Worm (Caenorhabditis elegans) whole organism, L1 larva: Measurements from ENCODE around the gene pals-26.

Experiments
- C04F5.9 ChIP-seq: sonication (generic microtip); optimal IDR thresholded peaks from 2 replicates; lab custom pipeline; 2016; ENCODE audit warnings: missing genetic modification characterization, missing compliant biosample characterization
- C16A3.4 ChIP-seq: fragments of 150-350 bp; optimal IDR thresholded peaks from 2 replicates; lab custom pipeline; 2014; ENCODE audit warnings: missing biosample characterization, missing genetic modification characterization
- F16B12.6 ChIP-seq: fragments of 150-350 bp; optimal IDR thresholded peaks from 2 replicates; lab custom pipeline; 2014; ENCODE audit warnings: missing biosample characterization, missing genetic modification characterization
- Y116A8C.19 ChIP-seq: sonication (generic microtip); optimal IDR thresholded peaks from 2 replicates; lab custom pipeline; 2016; ENCODE audit warnings: missing compliant biosample characterization, missing genetic modification characterization, borderline replicate concordance
- aha-1 ChIP-seq: fragments of 150-350 bp; optimal IDR thresholded peaks from 2 replicates; lab custom pipeline; 2014; ENCODE audit warnings: missing biosample characterization, missing genetic modification characterization
- blmp-1 ChIP-seq: fragments of 150-350 bp; optimal IDR thresholded peaks from 2 replicates; lab custom pipeline; 2014; ENCODE audit warnings: missing biosample characterization, missing genetic modification characterization
- ceh-8 ChIP-seq: fragments of 200-800 bp; sonication (Bioruptor generic); optimal IDR thresholded peaks from 2 replicates; lab custom pipeline; 2018; ENCODE audit warnings: mild to moderate bottlenecking, missing genetic modification characterization, moderate library complexity, missing compliant biosample characterization
- ceh-88 ChIP-seq: fragments of 200-800 bp; sonication (Bioruptor generic); IDR thresholded peaks from 2 replicates; pipeline ENCODE4 v1.3.6; 2022; ENCODE audit warnings: missing genetic modification characterization, missing compliant biosample characterization
- ceh-90 ChIP-seq: sonication (generic microtip); optimal IDR thresholded peaks from 2 replicates; lab custom pipeline; 2016; ENCODE audit warnings: missing genetic modification characterization, missing compliant biosample characterization
- ces-1 ChIP-seq: fragments of 150-350 bp; optimal IDR thresholded peaks from 2 replicates; lab custom pipeline; 2014; ENCODE audit warnings: missing biosample characterization, missing genetic modification reagents, missing genetic modification characterization
- dpl-1 ChIP-seq, 3 experiments: fragments of 150-350 bp in 2 of 3; sonication (generic microtip) in 1 of 3; optimal IDR thresholded peaks; 2 replicates each; lab custom pipeline; 2014 to 2017; ENCODE audit warnings: missing biosample characterization in 3 of 3, missing genetic modification characterization in 3 of 3, missing genetic modification reagents in 3 of 3
- efl-1 ChIP-seq, 4 experiments: fragments of 150-350 bp; optimal IDR thresholded peaks in 3 of 4; peaks in 1 of 4; 1 replicate in 1 of 4; 2 replicates in 3 of 4; lab custom pipeline; 2014; ENCODE audit warnings: missing biosample characterization in 2 of 4, missing genetic modification characterization in 2 of 4, missing genetic modification reagents in 2 of 4
- efl-3 ChIP-seq: fragments of 200-800 bp; sonication (Bioruptor generic); optimal IDR thresholded peaks from 2 replicates; lab custom pipeline; 2018; ENCODE audit warnings: mild to moderate bottlenecking, missing genetic modification characterization, missing compliant biosample characterization
- egl-13 ChIP-seq: sonication (generic microtip); optimal IDR thresholded peaks from 2 replicates; lab custom pipeline; 2016; ENCODE audit warnings: missing genotype, missing genetic modification reagents, missing genetic modification characterization, missing compliant biosample characterization
- egl-27 ChIP-seq, 2 experiments: fragments of 150-350 bp in 1 of 2; sonication (generic microtip); optimal IDR thresholded peaks; 3 replicates each; lab custom pipeline; 2017 to 2018; ENCODE audit warnings: missing biosample characterization in 2 of 2, missing genetic modification characterization in 2 of 2, missing genetic modification reagents in 2 of 2
- fkh-10 ChIP-seq: sonication (generic microtip); optimal IDR thresholded peaks from 2 replicates; lab custom pipeline; 2017; ENCODE audit warnings: missing biosample characterization, missing genetic modification reagents, missing genetic modification characterization
- fkh-4 ChIP-seq: sonication (generic microtip); optimal IDR thresholded peaks from 2 replicates; lab custom pipeline; 2016; ENCODE audit warnings: missing compliant biosample characterization, missing genetic modification characterization, borderline replicate concordance
- fos-1 ChIP-seq: fragments of 150-350 bp; optimal IDR thresholded peaks from 2 replicates; lab custom pipeline; 2014; ENCODE audit warnings: missing biosample characterization, missing genetic modification characterization
- grh-1 ChIP-seq: fragments of 200-800 bp; sonication (Bioruptor generic); IDR thresholded peaks from 2 replicates; pipeline ENCODE4 v1.3.6; 2022; ENCODE audit warnings: missing genetic modification reagents, missing genetic modification characterization, missing compliant biosample characterization
- hpl-2 ChIP-seq: fragments of 150-350 bp; optimal IDR thresholded peaks from 2 replicates; lab custom pipeline; 2014; ENCODE audit warnings: missing biosample characterization, missing genetic modification reagents, missing genetic modification characterization
- irx-1 ChIP-seq: sonication (generic microtip); optimal IDR thresholded peaks from 2 replicates; lab custom pipeline; 2016; ENCODE audit warnings: missing genetic modification characterization, missing compliant biosample characterization
- jun-1 ChIP-seq: fragments of 150-350 bp; optimal IDR thresholded peaks from 2 replicates; lab custom pipeline; 2014; ENCODE audit warnings: missing biosample characterization, missing genetic modification reagents, missing genetic modification characterization
- lin-13 ChIP-seq: fragments of 150-350 bp; optimal IDR thresholded peaks from 2 replicates; lab custom pipeline; 2014; ENCODE audit warnings: missing biosample characterization, missing genetic modification reagents, missing genetic modification characterization
- lin-14 ChIP-seq: fragments of 200-800 bp; sonication (Bioruptor generic); optimal IDR thresholded peaks from 2 replicates; lab custom pipeline; 2018; ENCODE audit warnings: mild to moderate bottlenecking, missing genetic modification characterization, moderate library complexity, missing compliant biosample characterization
- lin-35 ChIP-seq, 2 experiments: fragments of 150-350 bp; optimal IDR thresholded peaks; 2 replicates each; lab custom pipeline; 2014; ENCODE audit warnings: missing biosample characterization in 2 of 2, missing genetic modification characterization in 2 of 2, missing genetic modification reagents in 2 of 2
- lir-3 ChIP-seq: sonication (generic microtip); optimal IDR thresholded peaks from 2 replicates; lab custom pipeline; 2016; ENCODE audit warnings: mild to moderate bottlenecking, missing genetic modification characterization, moderate library complexity, missing compliant biosample characterization; ENCODE audit not compliant: poor library complexity
- lsy-2 ChIP-seq, 2 experiments: fragments of 150-350 bp; optimal IDR thresholded peaks; 2 replicates each; lab custom pipeline; 2014; ENCODE audit warnings: missing biosample characterization in 2 of 2, missing genetic modification characterization in 2 of 2
- mab-9 ChIP-seq: fragments of 200-800 bp; sonication (Bioruptor generic); IDR thresholded peaks from 2 replicates; pipeline ENCODE4 v1.3.6; 2022; ENCODE audit warnings: missing genetic modification reagents, missing genetic modification characterization, missing compliant biosample characterization
- mdl-1 ChIP-seq, 2 experiments: fragments of 150-350 bp; optimal IDR thresholded peaks; 2 replicates each; lab custom pipeline; 2014 to 2017; ENCODE audit warnings: missing biosample characterization in 2 of 2, missing genetic modification characterization in 2 of 2, inconsistent platforms in 1 of 2
- mef-2 ChIP-seq: fragments of 150-350 bp; optimal IDR thresholded peaks from 2 replicates; lab custom pipeline; 2014; ENCODE audit warnings: missing biosample characterization, missing genetic modification characterization
- nhr-19 ChIP-seq: fragments of 200-800 bp; sonication (Bioruptor generic); conservative IDR thresholded peaks from 2 replicates; pipeline ENCODE4 v1.3.6; 2022; ENCODE audit warnings: missing genetic modification characterization, missing compliant biosample characterization
- nhr-28 ChIP-seq: fragments of 150-350 bp; optimal IDR thresholded peaks from 2 replicates; lab custom pipeline; 2014; ENCODE audit warnings: missing biosample characterization, missing genetic modification characterization
- nhr-47 ChIP-seq: sonication (generic microtip); optimal IDR thresholded peaks from 2 replicates; lab custom pipeline; 2016; ENCODE audit warnings: mild to moderate bottlenecking, missing genetic modification characterization, moderate library complexity, missing compliant biosample characterization
- nhr-71 ChIP-seq: sonication (generic microtip); optimal IDR thresholded peaks from 2 replicates; lab custom pipeline; 2016; ENCODE audit warnings: mild to moderate bottlenecking, missing genetic modification characterization, moderate library complexity, missing compliant biosample characterization
- nhr-77 ChIP-seq: fragments of 150-350 bp; optimal IDR thresholded peaks from 2 replicates; lab custom pipeline; 2014; ENCODE audit warnings: missing biosample characterization, missing genetic modification characterization
- nhr-90 ChIP-seq: sonication (generic microtip); optimal IDR thresholded peaks from 2 replicates; lab custom pipeline; 2016; ENCODE audit warnings: mild to moderate bottlenecking, missing genetic modification characterization, missing compliant biosample characterization; ENCODE audit not compliant: poor library complexity
- pag-3 ChIP-seq: sonication (generic microtip); optimal IDR thresholded peaks from 2 replicates; lab custom pipeline; 2017; ENCODE audit warnings: missing genetic modification characterization, mild to moderate bottlenecking, missing compliant biosample characterization, antibody characterized with exemption, borderline replicate concordance; ENCODE audit not compliant: insufficient read depth
- pax-3 ChIP-seq: fragments of 200-800 bp; sonication (Bioruptor generic); optimal IDR thresholded peaks from 2 replicates; lab custom pipeline; 2018; ENCODE audit warnings: mild to moderate bottlenecking, missing genetic modification characterization, moderate library complexity, missing compliant biosample characterization
- pqm-1 ChIP-seq: sonication (generic microtip); optimal IDR thresholded peaks from 3 replicates; lab custom pipeline; 2017; ENCODE audit warnings: missing biosample characterization, missing genetic modification characterization
- rnt-1 ChIP-seq: sonication (generic microtip); optimal IDR thresholded peaks from 2 replicates; lab custom pipeline; 2016; ENCODE audit warnings: mild to moderate bottlenecking, missing genetic modification characterization, moderate library complexity, missing compliant biosample characterization
- snu-23 ChIP-seq: sonication (generic microtip); optimal IDR thresholded peaks from 2 replicates; lab custom pipeline; 2016; ENCODE audit warnings: missing genetic modification characterization, missing compliant biosample characterization
- sup-37 ChIP-seq: fragments of 200-800 bp; sonication (Bioruptor generic); optimal IDR thresholded peaks from 2 replicates; lab custom pipeline; 2018; ENCODE audit warnings: mild to moderate bottlenecking, missing genetic modification characterization, missing compliant biosample characterization
- tbx-2 ChIP-seq: sonication (generic microtip); optimal IDR thresholded peaks from 2 replicates; lab custom pipeline; 2016; ENCODE audit warnings: missing genetic modification characterization, missing compliant biosample characterization
- unc-130 ChIP-seq: fragments of 150-350 bp; optimal IDR thresholded peaks from 2 replicates; lab custom pipeline; 2017; ENCODE audit warnings: missing biosample characterization, missing genetic modification characterization, inconsistent platforms
- unc-86 ChIP-seq: sonication (generic microtip); optimal IDR thresholded peaks from 2 replicates; lab custom pipeline; 2016; ENCODE audit warnings: missing genetic modification characterization, missing compliant biosample characterization
- unc-98 ChIP-seq: fragments of 200-800 bp; sonication (Bioruptor generic); IDR thresholded peaks from 2 replicates; pipeline ENCODE4 v1.3.6; 2022; ENCODE audit warnings: missing genetic modification characterization, missing compliant biosample characterization
- vab-15 ChIP-seq: sonication (generic microtip); optimal IDR thresholded peaks from 2 replicates; lab custom pipeline; 2017; ENCODE audit warnings: missing genotype, mild to moderate bottlenecking, missing genetic modification characterization, missing compliant biosample characterization
- xbp-1 ChIP-seq: sonication (generic microtip); optimal IDR thresholded peaks from 2 replicates; lab custom pipeline; 2016; ENCODE audit warnings: missing genetic modification characterization, missing compliant biosample characterization
- zip-4 ChIP-seq: fragments of 200-800 bp; sonication (Bioruptor generic); optimal IDR thresholded peaks from 2 replicates; lab custom pipeline; 2018; ENCODE audit warnings: mild to moderate bottlenecking, missing genetic modification characterization, moderate library complexity, missing compliant biosample characterization
- ztf-11 ChIP-seq, 2 experiments: sonication (generic microtip); optimal IDR thresholded peaks; 2 replicates each; lab custom pipeline; 2016 to 2017; ENCODE audit warnings: missing genetic modification characterization in 2 of 2, missing biosample characterization in 1 of 2, missing compliant biosample characterization in 1 of 2

The pals-26 gene

DNA sequence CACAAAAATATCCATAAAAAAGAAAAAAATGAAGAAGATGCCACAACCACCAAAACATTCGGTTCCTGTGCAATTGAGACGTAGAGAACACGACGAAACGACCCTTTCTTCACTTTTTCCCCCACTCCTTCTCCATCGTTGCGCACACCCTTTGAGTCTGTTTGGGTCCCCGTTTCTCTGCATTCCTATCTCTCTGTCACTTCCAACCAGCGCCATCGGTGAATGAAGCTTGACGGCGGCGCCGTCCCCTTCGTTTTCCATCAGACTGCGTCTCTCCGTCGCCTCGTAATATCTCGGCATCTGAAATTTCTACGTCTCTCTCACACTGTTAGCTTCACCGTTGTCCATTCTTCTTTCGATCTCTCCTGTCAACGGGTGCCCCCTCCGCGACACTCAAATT is 39.3 kb upstream of the pals-26 start (continued):
- no peak for TF ChIP-seq sup-37

DNA sequence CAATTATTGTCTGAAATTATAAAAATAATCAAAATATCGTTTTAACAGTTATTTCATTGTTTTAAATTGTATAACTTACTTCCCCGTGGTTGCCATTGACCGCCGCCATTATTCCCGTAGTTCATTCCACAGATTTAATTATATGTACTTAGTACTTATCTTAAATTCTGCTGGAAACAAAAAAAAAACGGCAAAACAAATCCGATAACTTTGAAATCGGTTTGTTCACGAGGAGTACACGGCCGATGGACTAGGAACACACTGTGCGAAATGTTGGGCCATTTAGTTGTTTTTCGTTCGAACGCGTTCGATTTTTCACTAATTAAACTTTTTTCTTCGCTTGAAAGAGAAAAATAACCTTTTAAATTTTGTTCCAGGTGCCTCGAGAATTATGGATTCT is 31.9 kb upstream of the pals-26 start, which contains the start of the genes B0285.3 and lcmt-1:
B0285.3 (minus strand) TSS at position 267 of the 400 bp plus-strand sequence.
lcmt-1 (plus strand) TSS at position 377 of the 400 bp plus-strand sequence.
- TF ChIP-seq jun-1 = no peak
- no peak for TF ChIP-seq mef-2 (tag; lab: Kevin White, UChicago)
- TF ChIP-seq nhr-77 (tag; lab: Kevin White, UChicago) = no peak
- TF ChIP-seq pag-3 = no peak
- TF ChIP-seq lin-14 = peak; percentile 87
- TF ChIP-seq grh-1 (GFP tag; lab: Robert Waterston, UW) = no peak
- TF ChIP-seq egl-27 (tag; optimal IDR thresholded peaks at IDR 0.05; lab: Kevin White, UChicago) = no peak
- peak; percentile 24 for TF ChIP-seq F16B12.6 (tag; lab: Kevin White, UChicago)
- no peak for TF ChIP-seq efl-3 (GFP tag; lab: Kevin White, UChicago)
- TF ChIP-seq lsy-2 (tag; optimal IDR thresholded peaks at IDR 0.05; lab: Kevin White, UChicago) = peak; percentile 51 to 59
- TF ChIP-seq rnt-1 (tag; lab: Kevin White, UChicago) = peak; percentile 94
- TF ChIP-seq C16A3.4 (tag; lab: Kevin White, UChicago) = no peak
- TF ChIP-seq lin-35 (GFP tag; optimal IDR thresholded peaks at IDR 0.05; lab: Kevin White, UChicago) = peak; percentile 31 to 50
- TF ChIP-seq mdl-1 (tag; optimal IDR thresholded peaks at IDR 0.05; lab: Kevin White, UChicago) = no peak
- no peak for TF ChIP-seq aha-1
- TF ChIP-seq unc-98 (GFP tag; lab: Robert Waterston, UW) = no peak
- peak; percentile 69 for TF ChIP-seq tbx-2 (tag; lab: Kevin White, UChicago)
- no peak for TF ChIP-seq vab-15 (tag; lab: Kevin White, UChicago)
- TF ChIP-seq efl-1 (optimal IDR thresholded peaks at IDR 0.05; lab: Kevin White, UChicago) = peak; percentile 37 to 63
- peak; percentile 63 to 95 for TF ChIP-seq efl-1 (GFP tag; optimal IDR thresholded peaks at IDR 0.05 in 1 of 2; lab: Kevin White, UChicago)
- peak in 1 of 2 experiments; percentile 84 for TF ChIP-seq ztf-11 (tag; optimal IDR thresholded peaks at IDR 0.05; lab: Kevin White, UChicago)
- no peak for TF ChIP-seq fkh-10 (GFP tag; lab: Kevin White, UChicago)
- TF ChIP-seq xbp-1 (tag; lab: Kevin White, UChicago) = peak; percentile 67
- TF ChIP-seq ceh-88 (GFP tag; lab: Robert Waterston, UW) = no peak
- TF ChIP-seq fkh-4 = peak; percentile 75
- no peak for TF ChIP-seq ceh-8 (GFP tag; lab: Kevin White, UChicago)
- TF ChIP-seq dpl-1 (GFP tag; optimal IDR thresholded peaks at IDR 0.05; lab: Kevin White, UChicago) = peak; percentile 24 to 60 (median 50)
- TF ChIP-seq irx-1 (tag; lab: Kevin White, UChicago) = peak; percentile 79
- peak; percentile 70 for TF ChIP-seq nhr-90
- TF ChIP-seq blmp-1 (tag; lab: Kevin White, UChicago) = peak; percentile 31
- no peak for TF ChIP-seq Y116A8C.19 (tag; lab: Kevin White, UChicago)
- TF ChIP-seq snu-23 = peak; percentile 68
- no peak for TF ChIP-seq unc-130 (tag; lab: Kevin White, UChicago)
- TF ChIP-seq lin-13 (GFP tag; lab: Kevin White, UChicago) = no peak
- TF ChIP-seq lir-3 (tag; lab: Kevin White, UChicago) = peak; percentile 87
- no peak for TF ChIP-seq ces-1 (GFP tag; lab: Kevin White, UChicago)
- TF ChIP-seq nhr-19 (GFP tag; lab: Robert Waterston, UW) = peak; percentile 49
- TF ChIP-seq nhr-71 (tag; lab: Kevin White, UChicago) = peak; percentile 73
- peak; percentile 51 for TF ChIP-seq C04F5.9 (tag; lab: Kevin White, UChicago)
- peak; percentile 12 for TF ChIP-seq pax-3 (tag; lab: Kevin White, UChicago)
- TF ChIP-seq pqm-1 (tag; lab: Kevin White, UChicago) = no peak
- TF ChIP-seq unc-86 = peak; percentile 31
- TF ChIP-seq hpl-2 (GFP tag; lab: Kevin White, UChicago) = no peak
- peak; percentile 84 for TF ChIP-seq ceh-90 (tag; lab: Kevin White, UChicago)
- peak; percentile 75 for TF ChIP-seq nhr-47
- no peak for TF ChIP-seq zip-4 (GFP tag; lab: Kevin White, UChicago)
- TF ChIP-seq nhr-28 (tag; lab: Kevin White, UChicago) = no peak
- peak; percentile 33; the same call in 1 of the 2 replicates for TF ChIP-seq mab-9 (GFP tag; lab: Robert Waterston, UW)
- TF ChIP-seq fos-1 (tag; lab: Kevin White, UChicago) = no peak
- peak; percentile 41 for TF ChIP-seq egl-13 (tag; lab: Kevin White, UChicago)
